Fruit fly (Drosophila melanogaster) whole organism: ENCODE results near the gene CG16820.
"Not testable (repeated sequence)": the region's sequence is repeated elsewhere in the genome, so short reads cannot be mapped to it uniquely, and the experiment has no call there.

ENCODE experiments used
- EcR ChIP-seq, 2 experiments: fragments of >200 bp; optimal IDR thresholded peaks; 2 replicates each; lab custom pipeline; 2017; ENCODE audit warnings: missing biosample characterization in 2 of 2, missing genetic modification characterization in 2 of 2, missing genetic modification reagents in 2 of 2
- psq ChIP-seq: fragments of >200 bp; optimal IDR thresholded peaks from 2 replicates; lab custom pipeline; 2017
- usp ChIP-seq: fragments of >200 bp; optimal IDR thresholded peaks from 2 replicates; lab custom pipeline; 2017; ENCODE audit warnings: missing biosample characterization, missing genetic modification characterization, mixed read lengths

DNA sequence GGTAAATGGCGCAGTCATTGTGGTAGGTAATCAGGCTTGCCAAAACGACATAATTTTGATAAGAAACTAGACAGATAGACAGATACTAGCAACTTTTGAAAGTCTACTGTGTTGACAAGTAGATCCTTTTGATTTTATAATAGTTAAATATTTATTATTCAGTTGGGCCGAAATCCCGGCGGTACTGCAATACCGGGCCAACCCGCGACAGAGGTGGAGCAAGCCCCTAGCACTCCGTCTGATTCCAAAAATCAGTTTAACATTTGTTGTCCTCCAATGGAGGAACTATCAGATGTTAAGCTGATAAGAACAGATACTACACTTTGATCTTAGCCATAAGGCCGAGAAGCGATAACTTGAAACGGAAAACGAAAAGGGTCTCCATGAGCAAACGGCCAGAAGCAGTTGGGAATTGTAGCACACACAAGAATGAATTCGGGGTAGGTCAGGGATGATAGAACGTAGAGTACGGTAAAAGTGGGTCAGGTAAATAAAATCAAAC, 34.2 kb upstream of the CG16820 start, which contains the start of gene CG15482:
- TF ChIP-seq usp (GFP tag; lab: Kevin White, UChicago); EcR (GFP tag; optimal IDR thresholded peaks at IDR 0.05; lab: Kevin White, UChicago); psq (lab: Kevin White, UChicago): not testable (repeated sequence)
